Worm (Caenorhabditis elegans): ENCODE results near the gene hlh-19.
A peak's percentile ranks its signal among the peaks of the same experiment; 100 is the strongest.

hlh-19 gene

DNA sequence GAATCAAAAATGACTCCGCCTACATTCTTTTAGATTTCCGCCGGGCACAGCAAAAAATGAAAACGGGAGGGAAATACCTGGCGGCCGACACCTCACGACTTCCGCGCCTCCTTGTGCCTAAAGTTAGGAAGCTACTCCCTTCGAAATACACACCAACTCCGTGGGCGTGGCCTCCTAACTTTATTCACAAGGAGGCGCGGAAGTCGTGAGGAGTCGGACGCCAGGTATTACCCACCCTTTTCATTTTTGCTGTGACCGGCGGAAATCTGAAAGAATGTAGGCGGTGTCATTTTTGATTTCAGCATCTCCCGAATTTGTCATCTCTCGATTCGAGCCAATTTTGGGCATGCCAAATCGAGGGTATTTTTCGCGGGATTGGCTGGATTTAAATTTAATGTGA is 19.0 kb downstream of the hlh-19 start:
- no peak for TF ChIP-seq egl-44 (GFP tag; IDR thresholded peaks at IDR 0.05)
- TF ChIP-seq snpc-1.1 (tag; optimal IDR thresholded peaks at IDR 0.05; ENCODE audit: insufficient read depth), result peak; percentile 68
- TF ChIP-seq B0019.2 (GFP tag; conservative IDR thresholded peaks at IDR 0.05), result no peak
- TF ChIP-seq madf-10 (tag; optimal IDR thresholded peaks at IDR 0.05), result no peak
- TF ChIP-seq snpc-4 (GFP tag; optimal IDR thresholded peaks at IDR 0.05), result peak; percentile 54
- TF ChIP-seq snpc-4 (tag; optimal IDR thresholded peaks at IDR 0.05), result peak in 2 of 4 experiments; percentile 82 to 93
- no peak for TF ChIP-seq lin-26 (GFP tag; IDR thresholded peaks at IDR 0.05)
- TF ChIP-seq hsf-1 (GFP tag; IDR thresholded peaks at IDR 0.05), result no peak

DNA sequence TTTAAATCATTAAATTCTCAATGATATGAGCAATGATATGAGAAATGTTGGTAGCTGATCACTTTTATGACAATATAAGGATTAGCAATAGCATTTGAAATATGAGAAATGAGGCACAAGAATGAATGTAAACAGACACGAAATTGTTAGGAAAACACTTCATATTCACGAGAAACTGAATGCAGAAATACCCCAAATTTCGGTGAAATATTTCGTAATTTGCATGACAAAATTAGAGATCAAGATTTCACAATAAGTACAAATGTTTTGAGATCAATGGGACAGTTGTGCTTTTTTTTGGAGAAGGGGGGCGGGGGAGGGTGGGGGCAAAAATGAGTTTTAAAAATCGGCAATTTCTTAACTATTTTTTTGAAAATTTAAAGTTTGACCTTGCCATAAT is 20.7 kb downstream of the hlh-19 start:
- no peak for TF ChIP-seq nfya-1 (tag; optimal IDR thresholded peaks at IDR 0.05; ENCODE audit: borderline replicate concordance, insufficient read depth)
- no peak for TF ChIP-seq hsf-1 (GFP tag; IDR thresholded peaks at IDR 0.05)
- TF ChIP-seq B0035.1 (tag; optimal IDR thresholded peaks at IDR 0.05), result no peak
- no peak for TF ChIP-seq F10E7.11 (tag; optimal IDR thresholded peaks at IDR 0.05)
- TF ChIP-seq rec-8 (tag; optimal IDR thresholded peaks at IDR 0.05), result no peak
- no peak for TF ChIP-seq madf-8 (GFP tag; conservative IDR thresholded peaks at IDR 0.05)
- TF ChIP-seq him-1 (tag; optimal IDR thresholded peaks at IDR 0.05), result no peak
- no peak for TF ChIP-seq ztf-6 (GFP tag; IDR thresholded peaks at IDR 0.05)
- no peak for TF ChIP-seq efl-1 (GFP tag; optimal IDR thresholded peaks at IDR 0.05)
- no peak for TF ChIP-seq ceh-79 (tag; optimal IDR thresholded peaks at IDR 0.05)

- TF ChIP-seq ama-1 (optimal IDR thresholded peaks at IDR 0.05), result no peak
- TF ChIP-seq ama-1 (GFP tag; optimal IDR thresholded peaks at IDR 0.05), result no peak
- no peak for TF ChIP-seq F57A8.1 (GFP tag; optimal IDR thresholded peaks at IDR 0.05)
- TF ChIP-seq attf-3 (GFP tag; conservative IDR thresholded peaks at IDR 0.05), result no peak
- peak; percentile 28 for TF ChIP-seq attf-5 (GFP tag; optimal IDR thresholded peaks at IDR 0.05)
- peak; percentile 18 for TF ChIP-seq somi-1 (GFP tag; optimal IDR thresholded peaks at IDR 0.05)
- TF ChIP-seq cebp-2 (GFP tag; IDR thresholded peaks at IDR 0.05), result no peak
- no peak for TF ChIP-seq snpc-1.3 (tag; optimal IDR thresholded peaks at IDR 0.05; ENCODE audit: insufficient read depth)
- no peak for TF ChIP-seq dpl-1 (GFP tag; optimal IDR thresholded peaks at IDR 0.05)
- no peak for TF ChIP-seq F52B5.7 (tag; optimal IDR thresholded peaks at IDR 0.05)
- peak; percentile 43 for TF ChIP-seq gei-17 (GFP tag; optimal IDR thresholded peaks at IDR 0.05)
- TF ChIP-seq mcd-1 (GFP tag; IDR thresholded peaks at IDR 0.05), result no peak
- TF ChIP-seq unc-62 (GFP tag; optimal IDR thresholded peaks at IDR 0.05), result peak; percentile 5
- peak; percentile 49; the same call in 1 of the 2 replicates for TF ChIP-seq zfh-2 (GFP tag; conservative IDR thresholded peaks at IDR 0.05)
- TF ChIP-seq tbp1 (GFP tag; optimal IDR thresholded peaks at IDR 0.05), result peak; percentile 8
- TF ChIP-seq madf-10 (tag; optimal IDR thresholded peaks at IDR 0.05), result peak; percentile 18
- no peak for TF ChIP-seq B0019.2 (GFP tag; conservative IDR thresholded peaks at IDR 0.05)
- no peak for TF ChIP-seq B0261.1 (tag; optimal IDR thresholded peaks at IDR 0.05)
- TF ChIP-seq snpc-4 (GFP tag; optimal IDR thresholded peaks at IDR 0.05), result no peak
- peak in 1 of 4 experiments; percentile 6 for TF ChIP-seq snpc-4 (tag; optimal IDR thresholded peaks at IDR 0.05)
- TF ChIP-seq F57C9.4 (tag; optimal IDR thresholded peaks at IDR 0.05), result no peak
- no peak for TF ChIP-seq nfyb-1 (GFP tag; IDR thresholded peaks at IDR 0.05)
- no peak for TF ChIP-seq ceh-79 (tag; optimal IDR thresholded peaks at IDR 0.05)
- TF ChIP-seq die-1 (tag; optimal IDR thresholded peaks at IDR 0.05), result peak; percentile 42
- TF ChIP-seq K11D2.4 (GFP tag; IDR thresholded peaks at IDR 0.05), result no peak; the same call in 1 of the 2 replicates
- TF ChIP-seq hsf-1 (GFP tag; IDR thresholded peaks at IDR 0.05), result no peak
- TF ChIP-seq Y67H2A.10 (GFP tag; conservative IDR thresholded peaks at IDR 0.05), result no peak
- TF ChIP-seq ZK185.1 (tag; optimal IDR thresholded peaks at IDR 0.05; ENCODE audit: poor library complexity, severe bottlenecking), result peak; percentile 38
- no peak for TF ChIP-seq Y53F4B.3 (GFP tag; IDR thresholded peaks at IDR 0.05)
- TF ChIP-seq ceh-27 (GFP tag; optimal IDR thresholded peaks at IDR 0.05), result peak; percentile 59
- TF ChIP-seq madf-8 (GFP tag; conservative IDR thresholded peaks at IDR 0.05), result no peak
- TF ChIP-seq hrde-1 (tag; optimal IDR thresholded peaks at IDR 0.05; ENCODE audit: borderline replicate concordance), result no peak
- TF ChIP-seq ztf-26 (tag; optimal IDR thresholded peaks at IDR 0.05), result peak; percentile 24
- TF ChIP-seq cebp-1 (GFP tag; IDR thresholded peaks at IDR 0.05), result no peak
- TF ChIP-seq cebp-1 (tag; optimal IDR thresholded peaks at IDR 0.05), result peak; percentile 67
These were observed 21.4 kb downstream of the hlh-19 start, which contains the start of gene F28C10.3 for ce11 chrX:535728-536127. Gene F28C10.3, minus strand, starts transcription at chrX:535828.
